Fruit fly (Drosophila melanogaster): ENCODE data around the gene Nnp-1.

Gene Nnp-1

DNA sequence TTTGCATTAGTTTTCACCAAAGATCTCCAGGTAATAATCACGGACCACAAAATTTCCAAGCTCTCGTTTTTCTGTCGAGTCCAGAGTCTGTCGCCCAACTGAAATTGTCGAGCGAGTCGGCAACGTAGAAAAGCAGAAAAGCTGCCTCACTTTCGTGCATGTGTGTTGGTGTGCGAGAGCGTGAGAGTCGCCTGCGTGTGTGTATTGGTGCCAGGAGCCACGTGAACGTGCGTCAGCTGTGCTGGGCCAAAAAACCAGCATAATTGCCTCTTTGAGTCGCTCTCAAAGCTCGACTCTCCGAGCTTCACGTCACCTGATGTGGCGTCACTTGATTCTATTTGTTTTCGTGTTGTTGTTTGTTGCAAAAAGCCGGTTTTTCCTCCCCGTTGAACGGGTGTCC lies 35.0 kb downstream of the Nnp-1 start, which contains the start of gene hbt:
Gene hbt (minus strand): TSS at position 101 of the 400 bp plus-strand sequence.
- TF ChIP-seq dsf (GFP tag; optimal IDR thresholded peaks at IDR 0.05; ENCODE audit: borderline replicate concordance) (no peak), Mio (GFP tag; optimal IDR thresholded peaks at IDR 0.05) (no peak), dmrt93B (GFP tag; optimal IDR thresholded peaks at IDR 0.05) (no peak), fru (GFP tag; optimal IDR thresholded peaks at IDR 0.05) (no peak), brk (GFP tag; optimal IDR thresholded peaks at IDR 0.05) (no peak), ey (GFP tag; optimal IDR thresholded peaks at IDR 0.05) (no peak), Vsx2 (GFP tag; optimal IDR thresholded peaks at IDR 0.05; ENCODE audit: partially characterized antibody) (no peak), usp (GFP tag; optimal IDR thresholded peaks at IDR 0.05) (no peak), sv (GFP tag; optimal IDR thresholded peaks at IDR 0.05) (no peak), Rel (GFP tag; optimal IDR thresholded peaks at IDR 0.05) (no peak), Rel (tag; optimal IDR thresholded peaks at IDR 0.05) (no peak), CG32264 (GFP tag; optimal IDR thresholded peaks at IDR 0.05) (no peak)

DNA sequence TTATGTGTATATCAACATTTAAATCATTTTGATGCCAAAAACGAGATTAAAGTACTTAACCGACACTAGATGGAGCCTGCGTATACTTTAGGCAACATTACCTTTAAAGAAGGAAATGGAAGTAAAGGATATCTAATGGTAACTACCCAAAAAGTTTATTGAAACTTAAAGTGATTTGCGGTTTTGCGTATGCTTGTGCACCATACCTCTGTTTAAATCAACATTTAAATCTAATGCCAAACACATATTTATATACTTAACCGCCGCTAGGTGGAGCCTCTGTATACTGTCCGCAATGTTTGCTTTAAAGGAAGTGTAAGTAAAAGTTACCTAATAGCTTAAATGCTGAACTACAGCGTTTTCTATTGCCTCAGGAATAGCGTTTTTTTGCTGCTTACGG lies 40.2 kb downstream of the Nnp-1 start:
- TF ChIP-seq dsf (GFP tag; optimal IDR thresholded peaks at IDR 0.05; ENCODE audit: borderline replicate concordance) (no peak), br (GFP tag; optimal IDR thresholded peaks at IDR 0.05) (no peak), fru (GFP tag; optimal IDR thresholded peaks at IDR 0.05) (no peak), foxo (GFP tag; optimal IDR thresholded peaks at IDR 0.05) (no peak), Myc (optimal IDR thresholded peaks at IDR 0.05) (no peak), sage (GFP tag; optimal IDR thresholded peaks at IDR 0.05) (no peak), Vsx2 (GFP tag; optimal IDR thresholded peaks at IDR 0.05; ENCODE audit: partially characterized antibody) (no peak), Sp1 (GFP tag; optimal IDR thresholded peaks at IDR 0.05) (no peak), N (GFP tag; optimal IDR thresholded peaks at IDR 0.05) (no peak), Jra (GFP tag; optimal IDR thresholded peaks at IDR 0.05) (no peak)

All from whole organism, wandering third instar larva.